Fruit fly (Drosophila melanogaster): ENCODE measurements around the gene Zw10.
A peak's percentile ranks its signal among the peaks of the same experiment; 100 is the strongest.

Gene Zw10

dm6 chrX:2593753-2594096 is 10.3 kb upstream of the Zw10 start (continued):
- TF ChIP-seq CG8388 (GFP tag; optimal IDR thresholded peaks at IDR 0.05), result no peak
- no peak for TF ChIP-seq h (optimal IDR thresholded peaks at IDR 0.05)
- TF ChIP-seq ind (GFP tag; optimal IDR thresholded peaks at IDR 0.05), result peak; percentile 97
- TF ChIP-seq esg (GFP tag; conservative IDR thresholded peaks at IDR 0.05), result peak; percentile 93
- TF ChIP-seq CG9797 (GFP tag; optimal IDR thresholded peaks at IDR 0.05), result peak; percentile 18
- peak; percentile 68 for TF ChIP-seq CG8359 (GFP tag; optimal IDR thresholded peaks at IDR 0.05; ENCODE audit: borderline replicate concordance)
- no peak for TF ChIP-seq CG2129 (GFP tag; IDR thresholded peaks at IDR 0.05; ENCODE audit: partially characterized antibody)
- no peak for TF ChIP-seq tll (GFP tag; optimal IDR thresholded peaks at IDR 0.05)
- peak; percentile 85 for TF ChIP-seq CG6765 (GFP tag; optimal IDR thresholded peaks at IDR 0.05)
- TF ChIP-seq Bdp1 (GFP tag; optimal IDR thresholded peaks at IDR 0.05), result peak; percentile 73
- TF ChIP-seq H2.0 (GFP tag; IDR thresholded peaks at IDR 0.05), result peak; percentile 94
- peak; percentile 78 for TF ChIP-seq D19A (tag; optimal IDR thresholded peaks at IDR 0.05)
- no peak for TF ChIP-seq Tbp (GFP tag; optimal IDR thresholded peaks at IDR 0.05)
- peak; percentile 88 for TF ChIP-seq cas (GFP tag; IDR thresholded peaks at IDR 0.05)
- TF ChIP-seq CG6813 (GFP tag; optimal IDR thresholded peaks at IDR 0.05), result peak; percentile 91
- TF ChIP-seq wor (GFP tag; IDR thresholded peaks at IDR 0.05), result peak; percentile 80
- peak; percentile 88 for TF ChIP-seq ase (GFP tag; IDR thresholded peaks at IDR 0.05)
- peak; percentile 73 for TF ChIP-seq CG10147 (GFP tag; optimal IDR thresholded peaks at IDR 0.05)
- TF ChIP-seq Dref (GFP tag; IDR thresholded peaks at IDR 0.05), result peak; percentile 40
- TF ChIP-seq twi (tag; optimal IDR thresholded peaks at IDR 0.05), result peak; percentile 52
- peak; percentile 83 for TF ChIP-seq jing (GFP tag; optimal IDR thresholded peaks at IDR 0.05)
- TF ChIP-seq YL-1 (GFP tag; optimal IDR thresholded peaks at IDR 0.05), result peak; percentile 47
- no peak for TF ChIP-seq CG34224 (GFP tag; IDR thresholded peaks at IDR 0.05; ENCODE audit: partially characterized antibody)
- TF ChIP-seq Ets65A (GFP tag), result peak; percentile 98
- TF ChIP-seq E2f2 (GFP tag; IDR thresholded peaks at IDR 0.05), result peak; percentile 67
- peak; percentile 93 for TF ChIP-seq Rx (GFP tag; IDR thresholded peaks at IDR 0.05)
- TF ChIP-seq crol (GFP tag; IDR thresholded peaks at IDR 0.05), result peak; percentile 55
- TF ChIP-seq Drgx (GFP tag; IDR thresholded peaks at IDR 0.05), result peak; percentile 92
- TF ChIP-seq tna (GFP tag; IDR thresholded peaks at IDR 0.05; ENCODE audit: partially characterized antibody), result no peak
- peak; percentile 95 for TF ChIP-seq HmgZ (tag; optimal IDR thresholded peaks at IDR 0.05)
- no peak for TF ChIP-seq CG33557 (GFP tag; optimal IDR thresholded peaks at IDR 0.05)
- peak; percentile 73 for TF ChIP-seq CG5180 (GFP tag; optimal IDR thresholded peaks at IDR 0.05)
- TF ChIP-seq MBD-R2 (GFP tag; IDR thresholded peaks at IDR 0.05), result peak; percentile 88
- no peak for TF ChIP-seq kni (GFP tag; optimal IDR thresholded peaks at IDR 0.05)
- TF ChIP-seq CG6683 (GFP tag; optimal IDR thresholded peaks at IDR 0.05), result peak; percentile 82
- peak; percentile 89 for TF ChIP-seq luna (GFP tag; optimal IDR thresholded peaks at IDR 0.05)
- TF ChIP-seq CG6254 (GFP tag; optimal IDR thresholded peaks at IDR 0.05), result peak; percentile 51
- TF ChIP-seq dmrt99B (tag; optimal IDR thresholded peaks at IDR 0.05), result peak; percentile 92
- peak; percentile 86 for TF ChIP-seq tap (tag; optimal IDR thresholded peaks at IDR 0.05)
- TF ChIP-seq Optix (GFP tag; IDR thresholded peaks at IDR 0.05), result peak; percentile 93
- peak; percentile 66 for TF ChIP-seq da (GFP tag; optimal IDR thresholded peaks at IDR 0.05)
- TF ChIP-seq tup (GFP tag; optimal IDR thresholded peaks at IDR 0.05), result peak; percentile 74
- no peak for TF ChIP-seq abd-A (tag; optimal IDR thresholded peaks at IDR 0.05)
- TF ChIP-seq Adf1 (GFP tag; IDR thresholded peaks at IDR 0.05), result peak; percentile 85
- TF ChIP-seq exex (tag; optimal IDR thresholded peaks at IDR 0.05), result peak; percentile 83
- no peak for TF ChIP-seq Lhr (GFP tag; optimal IDR thresholded peaks at IDR 0.05)
- peak; percentile 96 for TF ChIP-seq lmd (GFP tag; IDR thresholded peaks at IDR 0.05)
- peak; percentile 98 for TF ChIP-seq CG34422 (GFP tag; IDR thresholded peaks at IDR 0.05)
- peak; percentile 95 for TF ChIP-seq CG7786 (GFP tag; optimal IDR thresholded peaks at IDR 0.05)
- TF ChIP-seq ssp (GFP tag; IDR thresholded peaks at IDR 0.05), result peak; percentile 86
- peak; percentile 66 for TF ChIP-seq CG10321 (GFP tag; IDR thresholded peaks at IDR 0.05)
